Fruit fly (Drosophila melanogaster): ENCODE measurements around the gene CG33322.
A peak's percentile ranks its signal among the peaks of the same experiment; 100 is the strongest.

CG33322 gene

DNA sequence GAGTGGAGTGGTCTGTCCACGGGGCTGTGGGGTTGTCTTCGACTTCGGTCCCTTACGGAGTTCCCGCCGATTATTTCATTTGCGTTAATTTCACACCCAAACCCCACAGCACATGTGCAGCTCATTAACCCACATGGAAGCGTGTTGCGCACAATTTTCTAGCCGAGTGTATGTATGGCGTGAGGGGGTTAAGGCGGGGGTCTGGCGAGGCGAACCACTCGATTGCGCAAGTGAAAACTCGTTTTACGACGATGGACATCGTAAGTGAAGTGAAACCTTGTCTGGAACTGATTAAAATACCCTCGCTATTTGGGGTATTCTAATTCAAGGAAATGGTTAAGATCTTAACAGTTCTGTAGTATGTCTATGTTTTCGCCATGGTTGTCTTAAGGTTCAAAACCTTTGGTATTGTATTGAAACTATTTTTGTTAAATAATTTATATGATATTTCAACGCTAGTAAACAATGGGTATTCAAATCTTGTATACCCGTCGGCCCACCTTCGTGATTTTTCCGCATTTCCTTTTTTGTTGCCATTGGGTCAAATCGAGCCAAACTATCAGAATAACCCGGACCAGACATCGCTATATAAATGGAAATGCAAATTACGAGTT lies 4.9 kb downstream of the CG33322 start (continued):
- TF ChIP-seq Sry-δ (GFP tag; optimal IDR thresholded peaks at IDR 0.05) (no peak), GATAe (GFP tag; conservative IDR thresholded peaks at IDR 0.05) (no peak), CG10366 (GFP tag; IDR thresholded peaks at IDR 0.05) (peak; percentile 54; the same call in 1 of the 2 replicates), Hey (tag; optimal IDR thresholded peaks at IDR 0.05) (no peak), CG8765 (GFP tag; IDR thresholded peaks at IDR 0.05) (no peak), CG16863 (GFP tag; optimal IDR thresholded peaks at IDR 0.05) (no peak), hb (GFP tag; IDR thresholded peaks at IDR 0.05; ENCODE audit: partially characterized antibody) (no peak), Tbp (GFP tag; optimal IDR thresholded peaks at IDR 0.05) (no peak), CG3847 (GFP tag; IDR thresholded peaks at IDR 0.05) (no peak), sqz (GFP tag; optimal IDR thresholded peaks at IDR 0.05) (peak; percentile 24), ewg (GFP tag; optimal IDR thresholded peaks at IDR 0.05) (peak; percentile 31), Awh (GFP tag; IDR thresholded peaks at IDR 0.05) (peak; percentile 57; the same call in 1 of the 2 replicates), CG18599 (GFP tag; optimal IDR thresholded peaks at IDR 0.05) (peak; percentile 46), stc (GFP tag; IDR thresholded peaks at IDR 0.05) (0 out of 2 replicates have a peak, but pooled peaks have one; percentile 30), CG3838 (GFP tag; optimal IDR thresholded peaks at IDR 0.05) (no peak), Adf1 (GFP tag; IDR thresholded peaks at IDR 0.05) (no peak), tap (tag; optimal IDR thresholded peaks at IDR 0.05) (peak; percentile 68), z (GFP tag; IDR thresholded peaks at IDR 0.05) (no peak), Vsx1 (GFP tag; optimal IDR thresholded peaks at IDR 0.05) (no peak), TFAM (GFP tag; optimal IDR thresholded peaks at IDR 0.05) (no peak), ase (GFP tag; IDR thresholded peaks at IDR 0.05) (peak; percentile 56; the same call in 2 of the 3 replicates), CG18262 (tag; optimal IDR thresholded peaks at IDR 0.05) (peak; percentile 55), bcd (GFP tag; optimal IDR thresholded peaks at IDR 0.05) (peak; percentile 9), dan (GFP tag; IDR thresholded peaks at IDR 0.05) (no peak), sd (tag; optimal IDR thresholded peaks at IDR 0.05) (peak; percentile 3), CG13287 (GFP tag; IDR thresholded peaks at IDR 0.05; ENCODE audit: partially characterized antibody) (no peak), CG8388 (GFP tag; optimal IDR thresholded peaks at IDR 0.05) (peak; percentile 35), CG12942 (GFP tag; optimal IDR thresholded peaks at IDR 0.05) (peak; percentile 4), C15 (GFP tag; IDR thresholded peaks at IDR 0.05) (no peak), bbx (GFP tag; IDR thresholded peaks at IDR 0.05; ENCODE audit: partially characterized antibody) (no peak), CG32767 (GFP tag; IDR thresholded peaks at IDR 0.05) (no peak; the same call in none of the 2 replicates), H2.0 (GFP tag; IDR thresholded peaks at IDR 0.05) (peak; percentile 39; the same call in 1 of the 2 replicates), stwl (tag; optimal IDR thresholded peaks at IDR 0.05) (no peak), Eip74EF (GFP tag; optimal IDR thresholded peaks at IDR 0.05) (peak in 1 of 2 experiments; percentile 84), CG4707 (GFP tag; optimal IDR thresholded peaks at IDR 0.05) (no peak), CG10274 (GFP tag; optimal IDR thresholded peaks at IDR 0.05) (peak; percentile 9), Xbp1 (GFP tag; optimal IDR thresholded peaks at IDR 0.05) (peak; percentile 52), Xrp1 (GFP tag; IDR thresholded peaks at IDR 0.05) (peak; percentile 51; the same call in 1 of the 2 replicates), ci (GFP tag; IDR thresholded peaks at IDR 0.05) (peak; percentile 75), grau (tag; optimal IDR thresholded peaks at IDR 0.05) (peak; percentile 62), CG12744 (GFP tag; optimal IDR thresholded peaks at IDR 0.05) (no peak), exex (tag; optimal IDR thresholded peaks at IDR 0.05) (no peak), nerfin-1 (tag; optimal IDR thresholded peaks at IDR 0.05) (no peak), phol (tag; optimal IDR thresholded peaks at IDR 0.05) (peak; percentile 45), ato (GFP tag; IDR thresholded peaks at IDR 0.05; ENCODE audit: partially characterized antibody) (no peak), fd96Cb (tag; optimal IDR thresholded peaks at IDR 0.05) (peak; percentile 39), Fer2 (tag; optimal IDR thresholded peaks at IDR 0.05) (no peak), CG10321 (GFP tag; IDR thresholded peaks at IDR 0.05) (no peak), CG2678 (tag; optimal IDR thresholded peaks at IDR 0.05) (peak; percentile 66)

Data from whole organism, embryonic.